Worm (Caenorhabditis elegans): ENCODE data around the gene F55G11.1.

DNA sequence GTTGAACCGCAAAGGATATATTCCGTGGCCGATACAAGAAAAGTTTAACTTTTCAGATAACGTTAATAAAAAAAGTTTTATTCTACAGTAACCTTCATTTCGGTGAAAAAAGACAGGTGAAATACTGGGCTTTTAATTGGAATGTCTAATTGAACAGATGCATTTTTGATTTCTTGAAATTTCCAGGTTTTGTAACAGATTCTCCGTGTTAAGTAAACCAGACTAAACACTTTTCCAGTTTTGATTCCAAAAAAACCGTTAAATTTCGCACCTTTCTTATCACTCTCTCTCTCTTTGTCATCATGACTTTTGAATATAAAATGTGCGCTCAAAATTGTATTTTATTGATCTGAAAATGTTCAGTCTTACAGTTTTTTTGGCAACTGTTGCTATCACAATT is 28.1 kb downstream of the F55G11.1 start, which contains the start of gene C32H11.3:
- TF ChIP-seq ama-1 (optimal IDR thresholded peaks at IDR 0.05), result no peak
- TF ChIP-seq zag-1 (tag; optimal IDR thresholded peaks at IDR 0.05), result no peak

Data from whole organism, L3 larva.